Worm (Caenorhabditis elegans): ENCODE data around the gene phat-4.

DNA sequence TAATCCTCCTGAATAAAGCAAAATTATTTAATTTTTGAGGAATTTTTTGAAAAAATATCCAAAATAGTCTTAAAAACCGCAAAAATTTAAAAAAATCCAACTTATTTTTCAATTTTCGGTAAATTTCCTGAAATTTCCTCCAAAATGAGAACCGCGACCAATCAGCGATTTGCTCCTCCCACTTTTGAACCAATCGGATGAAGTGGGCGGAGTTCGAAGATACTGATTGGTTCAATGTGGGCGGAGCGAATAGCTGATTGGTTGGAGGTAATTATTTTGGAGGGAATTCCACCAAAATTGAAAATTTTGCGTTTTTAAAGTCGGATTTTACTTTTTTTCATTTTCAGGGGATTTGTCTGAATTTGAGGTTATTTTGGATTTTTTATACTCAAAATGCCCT lies 38.3 kb downstream of the phat-4 start:
- TF ChIP-seq ztf-11 (tag; optimal IDR thresholded peaks at IDR 0.05): no peak
- TF ChIP-seq egl-27 (tag; optimal IDR thresholded peaks at IDR 0.05): no peak
- TF ChIP-seq snpc-4 (tag; optimal IDR thresholded peaks at IDR 0.05): no peak
- TF ChIP-seq lin-13 (GFP tag; optimal IDR thresholded peaks at IDR 0.05): no peak
- no peak for TF ChIP-seq blmp-1 (tag; optimal IDR thresholded peaks at IDR 0.05)
- TF ChIP-seq pqm-1 (tag; optimal IDR thresholded peaks at IDR 0.05): no peak
- TF ChIP-seq dpl-1 (GFP tag; optimal IDR thresholded peaks at IDR 0.05): no peak
